Worm (Caenorhabditis elegans): ENCODE results near the gene F46G10.1.

F46G10.1 gene

ce11 chrX:13337728-13338127 is 26.2 kb upstream of the F46G10.1 start, which contains the start of gene ptr-24:
ptr-24 (plus strand) TSS chrX:13338028.
- TF ChIP-seq ceh-8 (GFP tag; optimal IDR thresholded peaks at IDR 0.05): no peak
- TF ChIP-seq unc-30 (tag; optimal IDR thresholded peaks at IDR 0.05): no peak
- TF ChIP-seq fkh-4 (tag; optimal IDR thresholded peaks at IDR 0.05; ENCODE audit: borderline replicate concordance): no peak
- no peak for TF ChIP-seq fos-1 (tag; optimal IDR thresholded peaks at IDR 0.05)
- no peak for TF ChIP-seq grh-1 (GFP tag; IDR thresholded peaks at IDR 0.05)

ce11 chrX:13337000-13337399 is 25.4 kb upstream of the F46G10.1 start:
- TF ChIP-seq nhr-12 (tag; optimal IDR thresholded peaks at IDR 0.05) (no peak), mab-9 (GFP tag; IDR thresholded peaks at IDR 0.05) (peak; percentile 20; the same call in 1 of the 2 replicates), blmp-1 (tag; optimal IDR thresholded peaks at IDR 0.05) (no peak), rnt-1 (tag; optimal IDR thresholded peaks at IDR 0.05) (peak; percentile 70), efl-1 (optimal IDR thresholded peaks at IDR 0.05) (peak in 1 of 2 experiments; percentile 0), efl-1 (GFP tag; optimal IDR thresholded peaks at IDR 0.05 in 1 of 2) (peak in 1 of 2 experiments; percentile 19), C04F5.9 (tag; optimal IDR thresholded peaks at IDR 0.05) (no peak), nhr-20 (tag; optimal IDR thresholded peaks at IDR 0.05) (peak; percentile 50), nhr-71 (tag; optimal IDR thresholded peaks at IDR 0.05) (peak; percentile 84), vab-15 (tag; optimal IDR thresholded peaks at IDR 0.05) (peak; percentile 43), mep-1 (tag; optimal IDR thresholded peaks at IDR 0.05) (no peak), nhr-19 (GFP tag; conservative IDR thresholded peaks at IDR 0.05) (peak; percentile 54), pax-3 (tag; optimal IDR thresholded peaks at IDR 0.05) (no peak), skn-1 (tag; optimal IDR thresholded peaks at IDR 0.05) (no peak), tbx-2 (tag; optimal IDR thresholded peaks at IDR 0.05) (peak; percentile 47), C34B4.2 (tag; optimal IDR thresholded peaks at IDR 0.05) (no peak), dsc-1 (tag; optimal IDR thresholded peaks at IDR 0.05) (peak; percentile 40), lin-13 (GFP tag; optimal IDR thresholded peaks at IDR 0.05) (no peak), nhr-47 (tag; optimal IDR thresholded peaks at IDR 0.05) (peak; percentile 5), hpl-2 (GFP tag; optimal IDR thresholded peaks at IDR 0.05) (no peak), ceh-82 (tag; optimal IDR thresholded peaks at IDR 0.05) (peak in 1 of 3 experiments; percentile 27), unc-130 (tag; optimal IDR thresholded peaks at IDR 0.05) (peak; percentile 35), lin-14 (GFP tag; optimal IDR thresholded peaks at IDR 0.05) (peak; percentile 85), pqm-1 (tag; optimal IDR thresholded peaks at IDR 0.05) (no peak), fkh-4 (tag; optimal IDR thresholded peaks at IDR 0.05; ENCODE audit: borderline replicate concordance) (no peak), mdl-1 (tag; optimal IDR thresholded peaks at IDR 0.05) (peak in 1 of 2 experiments; percentile 70), lsy-2 (tag; optimal IDR thresholded peaks at IDR 0.05) (peak in 1 of 2 experiments; percentile 50), snu-23 (GFP tag; optimal IDR thresholded peaks at IDR 0.05) (peak; percentile 59), nhr-76 (tag; optimal IDR thresholded peaks at IDR 0.05) (no peak), hlh-4 (tag; optimal IDR thresholded peaks at IDR 0.05) (no peak)

- no peak for TF ChIP-seq nhr-84 (tag; optimal IDR thresholded peaks at IDR 0.05)
- no peak for TF ChIP-seq swsn-7 (tag; optimal IDR thresholded peaks at IDR 0.05)
- no peak for TF ChIP-seq nhr-20 (tag; optimal IDR thresholded peaks at IDR 0.05)
- TF ChIP-seq pqm-1 (tag; optimal IDR thresholded peaks at IDR 0.05): no peak
- TF ChIP-seq elt-2 (tag; optimal IDR thresholded peaks at IDR 0.05): peak; percentile 23
- no peak for TF ChIP-seq aly-2 (tag; optimal IDR thresholded peaks at IDR 0.05)
Measured at ce11 chrX:13333835-13334234, 22.3 kb upstream of the F46G10.1 start, which contains the start of gene F46G10.4. F46G10.4 (plus strand) TSS chrX:13334046.

ce11 chrX:13331386-13331785 is 19.8 kb upstream of the F46G10.1 start, which contains the start of gene sir-2.3:
sir-2.3 (plus strand) TSS chrX:13331686.
- TF ChIP-seq Y116A8C.19 (tag; optimal IDR thresholded peaks at IDR 0.05; ENCODE audit: borderline replicate concordance): no peak
- no peak for TF ChIP-seq vab-15 (tag; optimal IDR thresholded peaks at IDR 0.05)
- no peak for TF ChIP-seq F16B12.6 (tag; optimal IDR thresholded peaks at IDR 0.05)
- no peak for TF ChIP-seq sptf-1 (tag; optimal IDR thresholded peaks at IDR 0.05)
- no peak for TF ChIP-seq lin-39 (tag; optimal IDR thresholded peaks at IDR 0.05)
- no peak for TF ChIP-seq ceh-8 (GFP tag; optimal IDR thresholded peaks at IDR 0.05)
- TF ChIP-seq aha-1 (tag; optimal IDR thresholded peaks at IDR 0.05): no peak
- TF ChIP-seq lin-15B (tag; optimal IDR thresholded peaks at IDR 0.05): no peak
- TF ChIP-seq ceh-82 (tag; optimal IDR thresholded peaks at IDR 0.05): no peak
- no peak for TF ChIP-seq irx-1 (tag; optimal IDR thresholded peaks at IDR 0.05)
- TF ChIP-seq unc-86 (tag; optimal IDR thresholded peaks at IDR 0.05): no peak
- TF ChIP-seq lir-3 (tag; optimal IDR thresholded peaks at IDR 0.05; ENCODE audit: poor library complexity): no peak
- no peak for TF ChIP-seq ceh-88 (GFP tag; IDR thresholded peaks at IDR 0.05)
- no peak for TF ChIP-seq tlp-1 (tag; optimal IDR thresholded peaks at IDR 0.05)
- no peak for TF ChIP-seq nhr-12 (tag; optimal IDR thresholded peaks at IDR 0.05)
- TF ChIP-seq nhr-28 (tag; optimal IDR thresholded peaks at IDR 0.05): no peak
